Fruit fly (Drosophila melanogaster): ENCODE measurements around the gene Anp.
A peak's percentile ranks its signal among the peaks of the same experiment; 100 is the strongest.

Anp gene

dm6 chr3R:30191462-30191874, 18.3 kb upstream of the Anp start (continued):
- TF ChIP-seq D (optimal IDR thresholded peaks at IDR 0.05) (no peak), D (GFP tag; optimal IDR thresholded peaks at IDR 0.05) (no peak), CG12219 (GFP tag; optimal IDR thresholded peaks at IDR 0.05) (peak; percentile 37), stc (GFP tag; IDR thresholded peaks at IDR 0.05) (no peak), dmrt99B (tag; optimal IDR thresholded peaks at IDR 0.05) (peak; percentile 53), CG4707 (GFP tag; optimal IDR thresholded peaks at IDR 0.05) (no peak), Dbx (GFP tag; IDR thresholded peaks at IDR 0.05) (no peak), Hr78 (GFP tag; optimal IDR thresholded peaks at IDR 0.05) (peak in 1 of 2 experiments; percentile 33), Dek (tag; optimal IDR thresholded peaks at IDR 0.05) (no peak), CG31224 (GFP tag; IDR thresholded peaks at IDR 0.05) (0 out of 2 replicates have a peak, but pooled peaks have one; percentile 36), tgo (GFP tag; IDR thresholded peaks at IDR 0.05) (no peak; the same call in 2 of the 3 replicates), slbo (GFP tag; IDR thresholded peaks at IDR 0.05) (peak; percentile 19; the same call in 1 of the 2 replicates), Med (GFP tag) (peak; percentile 92), CG33557 (GFP tag; optimal IDR thresholded peaks at IDR 0.05) (no peak), CG12155 (GFP tag; optimal IDR thresholded peaks at IDR 0.05) (peak; percentile 15), Awh (GFP tag; IDR thresholded peaks at IDR 0.05) (no peak), wdn (GFP tag; IDR thresholded peaks at IDR 0.05) (no peak), CG1603 (tag; optimal IDR thresholded peaks at IDR 0.05) (peak; percentile 34), Abd-B (GFP tag; optimal IDR thresholded peaks at IDR 0.05) (peak; percentile 35), CG15073 (GFP tag; optimal IDR thresholded peaks at IDR 0.05) (no peak), CG10366 (GFP tag; IDR thresholded peaks at IDR 0.05) (no peak), mirr (GFP tag; optimal IDR thresholded peaks at IDR 0.05) (no peak), Usf (GFP tag; optimal IDR thresholded peaks at IDR 0.05) (peak; percentile 7), CkIIα-i1 (GFP tag; IDR thresholded peaks at IDR 0.05) (no peak), CG32532 (GFP tag; IDR thresholded peaks at IDR 0.05) (no peak), CG43689 (GFP tag; IDR thresholded peaks at IDR 0.05) (no peak), CG13424 (tag; optimal IDR thresholded peaks at IDR 0.05) (peak; percentile 45), bsh (GFP tag; optimal IDR thresholded peaks at IDR 0.05) (peak in 1 of 2 experiments; percentile 27), phol (tag; optimal IDR thresholded peaks at IDR 0.05) (peak; percentile 29), lmd (GFP tag; IDR thresholded peaks at IDR 0.05) (peak; percentile 68), CG10321 (GFP tag; IDR thresholded peaks at IDR 0.05) (no peak), CG6854 (GFP tag; optimal IDR thresholded peaks at IDR 0.05) (no peak), chif (GFP tag; optimal IDR thresholded peaks at IDR 0.05) (peak in 1 of 2 experiments; percentile 59), ind (GFP tag; optimal IDR thresholded peaks at IDR 0.05) (peak; percentile 23), slp2 (GFP tag; optimal IDR thresholded peaks at IDR 0.05) (peak; percentile 54), cwo (GFP tag; optimal IDR thresholded peaks at IDR 0.05) (peak; percentile 39), gsb-n (tag; optimal IDR thresholded peaks at IDR 0.05) (peak; percentile 27), eyg (GFP tag; optimal IDR thresholded peaks at IDR 0.05) (peak; percentile 32), wek (GFP tag; optimal IDR thresholded peaks at IDR 0.05) (no peak), Sox100B (GFP tag; optimal IDR thresholded peaks at IDR 0.05) (peak; percentile 34), NfI (GFP tag; optimal IDR thresholded peaks at IDR 0.05) (peak; percentile 24), CG13894 (tag; optimal IDR thresholded peaks at IDR 0.05) (no peak), Hmr (GFP tag; optimal IDR thresholded peaks at IDR 0.05) (peak; percentile 36), org-1 (GFP tag; optimal IDR thresholded peaks at IDR 0.05) (peak; percentile 55), zfh1 (GFP tag; IDR thresholded peaks at IDR 0.05) (peak; percentile 48; the same call in 1 of the 3 replicates), grau (tag; optimal IDR thresholded peaks at IDR 0.05) (peak; percentile 53), CG10654 (GFP tag; optimal IDR thresholded peaks at IDR 0.05) (no peak), Optix (GFP tag; IDR thresholded peaks at IDR 0.05) (no peak), ase (GFP tag; IDR thresholded peaks at IDR 0.05) (no peak), gcm (GFP tag; optimal IDR thresholded peaks at IDR 0.05) (no peak), lbe (GFP tag; optimal IDR thresholded peaks at IDR 0.05) (no peak)
